Worm (Caenorhabditis elegans): Measurements from ENCODE around the gene clec-194.

Gene clec-194

DNA sequence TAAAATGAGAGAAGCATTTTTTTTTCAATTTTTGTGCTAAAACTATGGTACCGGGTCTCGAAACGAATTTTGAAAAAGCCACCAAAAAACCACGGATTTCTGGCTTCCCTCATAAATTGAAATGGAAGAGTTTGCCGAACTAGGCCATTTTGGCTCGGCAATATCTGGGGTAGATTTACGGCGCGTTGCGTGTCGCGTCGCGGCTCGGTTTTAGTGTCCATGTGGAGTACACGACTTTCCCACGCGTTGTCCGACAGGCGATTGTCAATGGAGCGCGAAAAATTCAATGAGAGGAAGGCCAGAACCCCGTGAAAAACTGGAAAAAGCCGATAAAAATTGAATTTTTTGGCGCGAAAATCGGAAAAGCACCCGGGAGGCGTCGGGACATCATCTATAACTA lies 35.0 kb downstream of the clec-194 start:
- TF ChIP-seq pes-1 (GFP tag; IDR thresholded peaks at IDR 0.05) = 0 out of 2 replicates have a peak, but pooled peaks have one; percentile 29

DNA sequence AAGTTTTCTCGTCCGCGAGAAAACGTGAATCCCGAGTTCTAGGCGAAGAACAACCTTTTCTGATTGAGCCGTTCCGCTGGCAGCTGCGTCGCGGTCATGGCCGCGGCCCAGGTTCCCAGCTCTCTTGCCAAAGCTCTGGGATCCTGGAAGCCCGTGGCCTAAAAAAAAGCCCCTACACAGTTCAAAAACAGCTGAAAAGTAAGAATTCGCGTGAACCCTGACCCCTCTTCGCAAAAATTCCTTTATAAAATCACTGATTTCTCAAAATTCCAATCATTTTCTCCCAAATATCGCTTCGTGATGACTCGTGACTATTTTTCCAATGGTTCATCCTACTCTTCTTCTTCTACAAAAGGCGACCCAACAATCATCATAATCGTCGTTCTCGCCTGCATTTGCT lies 35.8 kb downstream of the clec-194 start, which contains the start of gene T06A10.107:
Gene T06A10.107, plus strand, starts transcription at position 301 of the 400 bp plus-strand sequence.
- TF ChIP-seq ceh-36 (tag; optimal IDR thresholded peaks at IDR 0.05) (no peak), hmbx-1 (tag; optimal IDR thresholded peaks at IDR 0.05) (no peak), tra-4 (tag; optimal IDR thresholded peaks at IDR 0.05) (no peak), ceh-13 (GFP tag; optimal IDR thresholded peaks at IDR 0.05) (no peak), F13C5.2 (tag; optimal IDR thresholded peaks at IDR 0.05) (no peak), sea-1 (GFP tag; conservative IDR thresholded peaks at IDR 0.05) (no peak)

DNA sequence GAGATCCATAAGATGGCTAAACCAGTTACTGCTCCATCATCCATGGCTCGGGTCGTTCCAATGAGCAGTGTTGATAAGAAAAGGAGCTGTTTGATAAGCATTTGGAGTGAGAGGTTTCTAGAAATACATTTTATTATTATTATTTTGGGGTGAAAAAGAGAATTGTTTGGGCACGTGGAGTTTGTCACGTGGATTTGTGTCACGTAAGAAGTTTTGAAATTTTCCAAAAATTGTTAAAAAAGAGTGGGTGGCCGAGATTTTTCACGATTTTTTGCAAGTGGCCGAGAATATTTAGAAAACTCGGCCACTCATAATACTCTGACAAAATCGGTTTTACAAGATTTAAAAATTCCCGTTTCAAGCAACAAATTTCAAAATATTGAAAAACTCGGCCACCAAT lies 37.4 kb downstream of the clec-194 start, which contains the start of gene T06A10.106:
Gene T06A10.106, minus strand, starts transcription at position 101 of the 400 bp plus-strand sequence.
- TF ChIP-seq ama-1 (optimal IDR thresholded peaks at IDR 0.05) = no peak
- TF ChIP-seq hmg-4 (GFP tag; optimal IDR thresholded peaks at IDR 0.05) = no peak
- TF ChIP-seq tbx-37 (GFP tag; conservative IDR thresholded peaks at IDR 0.05) = no peak
- no peak for TF ChIP-seq pes-1 (GFP tag; IDR thresholded peaks at IDR 0.05)
- no peak for TF ChIP-seq B0310.2 (tag; optimal IDR thresholded peaks at IDR 0.05)
- TF ChIP-seq ceh-36 (tag; optimal IDR thresholded peaks at IDR 0.05) = no peak

DNA sequence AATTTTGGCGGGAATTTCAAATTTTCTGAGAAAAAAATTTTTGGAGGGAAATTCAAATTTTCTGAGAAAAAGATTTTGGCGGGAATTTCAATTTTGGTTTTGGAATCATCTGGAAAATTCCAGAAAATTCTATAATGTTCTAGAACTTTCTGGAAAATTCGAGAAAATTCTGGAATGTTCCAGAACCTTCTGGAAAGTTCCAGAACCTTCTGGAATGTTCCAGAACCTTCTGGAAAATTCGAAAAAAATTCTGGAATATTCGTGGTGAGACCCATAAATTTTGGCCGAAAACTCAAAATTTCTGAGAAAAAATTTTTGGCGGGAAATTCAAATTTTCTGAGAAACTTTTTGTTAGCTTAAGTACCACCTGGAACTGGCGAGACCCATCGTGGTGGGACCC lies 50.9 kb downstream of the clec-194 start:
- TF ChIP-seq pes-1 (GFP tag; IDR thresholded peaks at IDR 0.05) (peak; percentile 53; the same call in 1 of the 2 replicates), flt-1 (GFP tag; IDR thresholded peaks at IDR 0.05) (peak; percentile 47; the same call in 1 of the 2 replicates)

Data from whole organism, early embryonic.